Fruit fly (Drosophila melanogaster) whole organism, embryonic: ENCODE results near the gene IRSp53.

Experiments
- Adf1 ChIP-seq: fragments of 200-800 bp; sonication (Bioruptor generic); IDR thresholded peaks from 2 replicates; pipeline ENCODE4 v1.3.6; 2022; ENCODE audit warnings: missing biosample characterization, missing genetic modification characterization
- Atf6 ChIP-seq: fragments of 200-800 bp; sonication (Bioruptor generic); IDR thresholded peaks from 2 replicates; pipeline ENCODE4 v1.3.6; 2022; ENCODE audit warnings: missing biosample characterization, missing genetic modification characterization
- Bgb ChIP-seq: fragments of 200-800 bp; sonication (Bioruptor generic); IDR thresholded peaks from 2 replicates; pipeline ENCODE4 v1.3.6; 2022; ENCODE audit warnings: missing biosample characterization, missing genetic modification characterization; ENCODE audit not compliant: partially characterized antibody
- CG10147 ChIP-seq: fragments of 200-800 bp; sonication (Bioruptor generic); optimal IDR thresholded peaks from 2 replicates; lab custom pipeline; 2019; ENCODE audit warnings: missing biosample characterization, mild to moderate bottlenecking, missing genetic modification characterization, moderate library complexity
- CG10366 ChIP-seq: fragments of 200-800 bp; sonication (Bioruptor generic); IDR thresholded peaks from 2 replicates; pipeline ENCODE4 v1.3.6; 2022; ENCODE audit warnings: missing biosample characterization, missing genetic modification characterization
- CG12071 ChIP-seq: fragments of 200-800 bp; sonication (Bioruptor generic); optimal IDR thresholded peaks from 3 replicates; lab custom pipeline; 2018; ENCODE audit warnings: missing biosample characterization, mild to moderate bottlenecking, missing genetic modification characterization
- CG1233 ChIP-seq: fragments of 200-800 bp; sonication (Bioruptor generic); optimal IDR thresholded peaks from 4 replicates; lab custom pipeline; 2018; ENCODE audit warnings: missing biosample characterization, mild to moderate bottlenecking, missing genetic modification characterization
- CG12659 ChIP-seq: fragments of 200-800 bp; sonication (Bioruptor generic); optimal IDR thresholded peaks from 3 replicates; lab custom pipeline; 2017; ENCODE audit warnings: mild to moderate bottlenecking, missing biosample characterization, missing genetic modification reagents, missing genetic modification characterization
- CG14441 ChIP-seq: fragments of 200-800 bp; sonication (Bioruptor generic); IDR thresholded peaks from 2 replicates; pipeline ENCODE4 v1.3.6; 2022; ENCODE audit warnings: missing biosample characterization, missing genetic modification characterization
- CG16813 ChIP-seq: fragments of 200-800 bp; sonication (Bioruptor generic); IDR thresholded peaks from 3 replicates; pipeline ENCODE4 v1.3.6; 2022; ENCODE audit warnings: missing biosample characterization, missing genetic modification characterization; ENCODE audit not compliant: partially characterized antibody
- CG17361 ChIP-seq: fragments of 200-800 bp; sonication (Bioruptor generic); IDR thresholded peaks from 3 replicates; pipeline ENCODE4 v1.3.6; 2022; ENCODE audit warnings: missing biosample characterization, missing genetic modification characterization
- CG18599 ChIP-seq: fragments of 200-800 bp; sonication (Bioruptor generic); optimal IDR thresholded peaks from 3 replicates; lab custom pipeline; 2017; ENCODE audit warnings: missing biosample characterization, missing genetic modification characterization, mild to moderate bottlenecking, moderate library complexity, missing genetic modification reagents
- CG2889 ChIP-seq: fragments of 200-800 bp; sonication (Bioruptor generic); IDR thresholded peaks from 3 replicates; pipeline ENCODE4 v1.3.6; 2022; ENCODE audit warnings: missing biosample characterization, missing genetic modification characterization
- CG3065 ChIP-seq: fragments of 200-800 bp; sonication (Bioruptor generic); optimal IDR thresholded peaks from 2 replicates; lab custom pipeline; 2016; ENCODE audit warnings: missing biosample characterization, missing genetic modification characterization
- CG3281 ChIP-seq: fragments of 200-800 bp; sonication (Bioruptor generic); optimal IDR thresholded peaks from 3 replicates; lab custom pipeline; 2017; ENCODE audit warnings: missing biosample characterization, mild to moderate bottlenecking, missing genetic modification characterization
- CG34422 ChIP-seq: fragments of 200-800 bp; sonication (Bioruptor generic); IDR thresholded peaks from 3 replicates; pipeline ENCODE4 v1.3.6; 2022; ENCODE audit warnings: missing biosample characterization, missing genetic modification characterization
- CG4617 ChIP-seq: fragments of 200-800 bp; sonication (Bioruptor generic); optimal IDR thresholded peaks from 3 replicates; lab custom pipeline; 2016; ENCODE audit warnings: missing biosample characterization, missing genetic modification characterization, borderline replicate concordance
- CG5953 ChIP-seq: fragments of 200-800 bp; sonication (Bioruptor generic); IDR thresholded peaks from 2 replicates; pipeline ENCODE4 v1.3.6; 2022; ENCODE audit warnings: missing biosample characterization, missing genetic modification characterization
- CG6683 ChIP-seq: fragments of 200-800 bp; sonication (Bioruptor generic); optimal IDR thresholded peaks from 2 replicates; lab custom pipeline; 2017; ENCODE audit warnings: missing biosample characterization, mild to moderate bottlenecking, missing genetic modification characterization, missing genetic modification reagents
- CG7372 ChIP-seq: fragments of 200-800 bp; sonication (Bioruptor generic); IDR thresholded peaks from 2 replicates; pipeline ENCODE4 v1.3.6; 2022; ENCODE audit warnings: missing biosample characterization, missing genetic modification characterization
- CG7928 ChIP-seq: fragments of 200-800 bp; sonication (Bioruptor generic); optimal IDR thresholded peaks from 2 replicates; lab custom pipeline; 2017; ENCODE audit warnings: missing biosample characterization, mild to moderate bottlenecking, missing genetic modification characterization
- CTCF ChIP-seq: fragments of 200-800 bp; sonication (Bioruptor generic); optimal IDR thresholded peaks from 2 replicates; lab custom pipeline; 2017; ENCODE audit warnings: missing biosample characterization, mild to moderate bottlenecking, missing genetic modification characterization, moderate library complexity
- Drgx ChIP-seq: fragments of 200-800 bp; sonication (Bioruptor generic); IDR thresholded peaks from 2 replicates; pipeline ENCODE4 v1.3.6; 2022; ENCODE audit warnings: missing biosample characterization, missing genetic modification characterization
- Ets97D ChIP-seq: fragments of 200-800 bp; sonication (Bioruptor generic); optimal IDR thresholded peaks from 3 replicates; lab custom pipeline; 2016; ENCODE audit warnings: missing biosample characterization, missing genetic modification characterization
- GATAe ChIP-seq: fragments of 200-800 bp; sonication (Bioruptor generic); conservative IDR thresholded peaks from 2 replicates; pipeline ENCODE4 v1.3.6; 2022; ENCODE audit warnings: missing biosample characterization, missing genetic modification characterization
- HLH3B ChIP-seq: fragments of 200-800 bp; sonication (Bioruptor generic); IDR thresholded peaks from 2 replicates; pipeline ENCODE4 v1.3.6; 2022; ENCODE audit warnings: missing biosample characterization, missing genetic modification characterization
- Mrtf ChIP-seq: fragments of 200-800 bp; sonication (Bioruptor generic); IDR thresholded peaks from 3 replicates; pipeline ENCODE4 v1.3.6; 2022; ENCODE audit warnings: missing biosample characterization, missing genetic modification characterization
- NC2β ChIP-seq: fragments of 200-800 bp; sonication (Bioruptor generic); optimal IDR thresholded peaks from 2 replicates; lab custom pipeline; 2016; ENCODE audit warnings: missing biosample characterization, missing genetic modification characterization
- Rfx ChIP-seq: fragments of 200-800 bp; sonication (Bioruptor generic); IDR thresholded peaks from 2 replicates; pipeline ENCODE4 v1.3.6; 2022; ENCODE audit warnings: missing biosample characterization, missing genetic modification characterization
- Ssrp ChIP-seq: fragments of 200-800 bp; sonication (Bioruptor generic); optimal IDR thresholded peaks from 2 replicates; lab custom pipeline; 2018; ENCODE audit warnings: missing biosample characterization, mild to moderate bottlenecking, missing genetic modification characterization, moderate library complexity
- ap ChIP-seq: fragments of 200-800 bp; sonication (Bioruptor generic); IDR thresholded peaks from 2 replicates; pipeline ENCODE4 v1.3.6; 2022; ENCODE audit warnings: missing biosample characterization, missing genetic modification characterization
- caup ChIP-seq: fragments of 200-800 bp; sonication (Bioruptor generic); optimal IDR thresholded peaks from 3 replicates; lab custom pipeline; 2017; ENCODE audit warnings: missing biosample characterization, mild to moderate bottlenecking, missing genetic modification characterization, moderate library complexity; ENCODE audit not compliant: severe bottlenecking
- chn ChIP-seq: fragments of 200-800 bp; sonication (Bioruptor generic); optimal IDR thresholded peaks from 2 replicates; lab custom pipeline; 2016; ENCODE audit warnings: missing biosample characterization, missing genetic modification characterization
- crc ChIP-seq: fragments of 200-800 bp; sonication (Bioruptor generic); optimal IDR thresholded peaks from 2 replicates; lab custom pipeline; 2016; ENCODE audit warnings: missing biosample characterization, missing genetic modification characterization
- crol ChIP-seq: fragments of 200-800 bp; sonication (Bioruptor generic); IDR thresholded peaks from 2 replicates; pipeline ENCODE4 v1.3.6; 2022; ENCODE audit warnings: missing biosample characterization, missing genetic modification characterization
- dpn ChIP-seq, 2 experiments: fragments of 200-800 bp; sonication (Bioruptor generic); optimal IDR thresholded peaks; 3 replicates each; lab custom pipeline; 2016; ENCODE audit warnings: missing biosample characterization in 2 of 2, missing genetic modification characterization in 2 of 2
- ems ChIP-seq: fragments of 200-800 bp; sonication (Bioruptor generic); optimal IDR thresholded peaks from 3 replicates; lab custom pipeline; 2016; ENCODE audit warnings: missing biosample characterization, missing genetic modification characterization
- fd64A ChIP-seq: fragments of 200-800 bp; sonication (Bioruptor generic); optimal IDR thresholded peaks from 3 replicates; lab custom pipeline; 2018; ENCODE audit warnings: missing biosample characterization, mild to moderate bottlenecking, missing genetic modification characterization
- maf-S ChIP-seq: fragments of 200-800 bp; sonication (Bioruptor generic); optimal IDR thresholded peaks from 2 replicates; lab custom pipeline; 2016; ENCODE audit warnings: missing biosample characterization, missing genetic modification characterization
- oc ChIP-seq: fragments of 200-800 bp; sonication (Bioruptor generic); optimal IDR thresholded peaks from 2 replicates; lab custom pipeline; 2018; ENCODE audit warnings: missing biosample characterization, mild to moderate bottlenecking, missing genetic modification characterization, moderate library complexity
- p53 ChIP-seq: fragments of 200-800 bp; sonication (Bioruptor generic); optimal IDR thresholded peaks from 2 replicates; lab custom pipeline; 2016; ENCODE audit warnings: missing biosample characterization, missing genetic modification characterization
- pfk ChIP-seq: fragments of 200-800 bp; sonication (Bioruptor generic); optimal IDR thresholded peaks from 2 replicates; lab custom pipeline; 2018; ENCODE audit warnings: missing biosample characterization, mild to moderate bottlenecking, missing genetic modification characterization, moderate library complexity
- phol ChIP-seq: fragments of 200-800 bp; sonication (Bioruptor generic); optimal IDR thresholded peaks from 3 replicates; lab custom pipeline; 2018; ENCODE audit warnings: missing biosample characterization, mild to moderate bottlenecking, missing genetic modification characterization, moderate library complexity
- pzg ChIP-seq: fragments of 200-800 bp; sonication (Bioruptor generic); optimal IDR thresholded peaks from 3 replicates; lab custom pipeline; 2018; ENCODE audit warnings: missing biosample characterization, mild to moderate bottlenecking, missing genetic modification characterization, moderate library complexity
- sc ChIP-seq, 3 experiments: fragments of >200 bp in 2 of 3; fragments of 200-800 bp in 1 of 3; sonication (Bioruptor generic) in 1 of 3; optimal IDR thresholded peaks; 2 replicates in 2 of 3; 3 replicates in 1 of 3; lab custom pipeline; 2017; ENCODE audit warnings: mild to moderate bottlenecking in 1 of 3, missing biosample characterization in 1 of 3, missing genetic modification characterization in 1 of 3, missing genetic modification reagents in 1 of 3
- sens-2 ChIP-seq: fragments of 200-800 bp; sonication (Bioruptor generic); IDR thresholded peaks from 2 replicates; pipeline ENCODE4 v1.3.6; 2022; ENCODE audit warnings: missing biosample characterization, missing genetic modification characterization
- sug ChIP-seq: fragments of 200-800 bp; optimal IDR thresholded peaks from 2 replicates; lab custom pipeline; 2019; ENCODE audit warnings: missing biosample characterization, mild to moderate bottlenecking, missing genetic modification characterization, moderate library complexity
- tgo ChIP-seq: fragments of 200-800 bp; sonication (Bioruptor generic); IDR thresholded peaks from 3 replicates; pipeline ENCODE4 v1.3.6; 2022; ENCODE audit warnings: missing biosample characterization, missing genetic modification characterization
- vnd ChIP-seq: fragments of 200-800 bp; sonication (Bioruptor generic); IDR thresholded peaks from 3 replicates; pipeline ENCODE4 v1.3.6; 2022; ENCODE audit warnings: missing biosample characterization, missing genetic modification characterization; ENCODE audit not compliant: partially characterized antibody
- z ChIP-seq: fragments of 200-800 bp; sonication (Bioruptor generic); IDR thresholded peaks from 3 replicates; pipeline ENCODE4 v1.3.6; 2022; ENCODE audit warnings: missing biosample characterization, missing genetic modification characterization
- zfh1 ChIP-seq: fragments of 200-800 bp; sonication (Bioruptor generic); IDR thresholded peaks from 3 replicates; pipeline ENCODE4 v1.3.6; 2022; ENCODE audit warnings: missing biosample characterization, missing genetic modification characterization

IRSp53 gene

dm6 chr3L:11120419-11120958 lies 15.4 kb upstream of the IRSp53 start, which contains the start of the genes FoxK and mRpL2 (continued):
- TF ChIP-seq CG17361 (GFP tag; lab: Robert Waterston, UW), result no peak
- no peak for TF ChIP-seq sc (optimal IDR thresholded peaks at IDR 0.05; lab: Kevin White, UChicago)
- TF ChIP-seq sc (GFP tag; optimal IDR thresholded peaks at IDR 0.05; lab: Kevin White, UChicago), result no peak
- peak; percentile 81 for TF ChIP-seq CG4617 (GFP tag; lab: Kevin White, UChicago)
- peak; percentile 31; the same call in 1 of the 3 replicates for TF ChIP-seq zfh1
- peak; percentile 55 for TF ChIP-seq Ets97D (GFP tag; lab: Kevin White, UChicago)
- peak; percentile 5 for TF ChIP-seq CG3281 (GFP tag; lab: Kevin White, UChicago)
- peak; percentile 79 for TF ChIP-seq CG3065 (GFP tag; lab: Kevin White, UChicago)
- no peak for TF ChIP-seq pfk
- TF ChIP-seq z (GFP tag; lab: Robert Waterston, UW), result no peak
- TF ChIP-seq Adf1 (GFP tag; lab: Robert Waterston, UW), result no peak
- no peak; the same call in 1 of the 2 replicates for TF ChIP-seq crol (GFP tag; lab: Robert Waterston, UW)
- no peak for TF ChIP-seq sens-2 (GFP tag; lab: Robert Waterston, UW)
- TF ChIP-seq chn (GFP tag; lab: Kevin White, UChicago), result no peak
- TF ChIP-seq CG1233 (GFP tag; lab: Kevin White, UChicago), result no peak
- no peak for TF ChIP-seq CG7372
- no peak for TF ChIP-seq oc (tag; lab: Kevin White, UChicago)
- no peak for TF ChIP-seq CG18599 (GFP tag; lab: Kevin White, UChicago)
- no peak for TF ChIP-seq CG10147 (GFP tag; lab: Kevin White, UChicago)
- no peak for TF ChIP-seq CG14441
- no peak for TF ChIP-seq fd64A (GFP tag; lab: Kevin White, UChicago)
- no peak for TF ChIP-seq ems (GFP tag; lab: Kevin White, UChicago)
- peak; percentile 74; the same call in 2 of the 3 replicates for TF ChIP-seq CG34422 (GFP tag; lab: Robert Waterston, UW)
- peak; percentile 6 for TF ChIP-seq caup (GFP tag; lab: Kevin White, UChicago)
- no peak for TF ChIP-seq Atf6 (GFP tag; lab: Robert Waterston, UW)
- TF ChIP-seq maf-S (GFP tag; lab: Kevin White, UChicago), result no peak
- TF ChIP-seq crc (GFP tag; lab: Kevin White, UChicago), result no peak
- TF ChIP-seq CG2889 (GFP tag; lab: Robert Waterston, UW), result no peak
- TF ChIP-seq CTCF (GFP tag; lab: Kevin White, UChicago), result peak; percentile 44
- peak; percentile 45 for TF ChIP-seq phol (tag; lab: Kevin White, UChicago)
- no peak for TF ChIP-seq CG6683
- TF ChIP-seq Drgx (GFP tag; lab: Robert Waterston, UW), result peak; percentile 68
- peak; percentile 0 for TF ChIP-seq sug (tag; lab: Kevin White, UChicago)
- TF ChIP-seq tgo (GFP tag; lab: Robert Waterston, UW), result no peak
- no peak for TF ChIP-seq CG10366 (GFP tag; lab: Robert Waterston, UW)
- TF ChIP-seq CG16813 (GFP tag; lab: Robert Waterston, UW), result no peak
- no peak for TF ChIP-seq Ssrp
- TF ChIP-seq CG7928 (GFP tag; lab: Kevin White, UChicago), result no peak
- no peak for TF ChIP-seq ap (GFP tag; lab: Robert Waterston, UW)
- TF ChIP-seq pzg, result peak; percentile 82
- no peak for TF ChIP-seq NC2β (GFP tag; lab: Kevin White, UChicago)
- no peak for TF ChIP-seq GATAe (GFP tag; lab: Robert Waterston, UW)
- TF ChIP-seq CG5953, result no peak
- TF ChIP-seq dpn (GFP tag; optimal IDR thresholded peaks at IDR 0.05; lab: Kevin White, UChicago), result no peak
- TF ChIP-seq CG12071 (GFP tag; lab: Kevin White, UChicago), result no peak
- TF ChIP-seq CG12659 (GFP tag; lab: Kevin White, UChicago), result peak; percentile 43
- TF ChIP-seq p53 (GFP tag; lab: Kevin White, UChicago), result no peak
- TF ChIP-seq vnd, result no peak
- TF ChIP-seq Rfx (GFP tag; lab: Robert Waterston, UW), result no peak
- TF ChIP-seq Bgb (GFP tag; lab: Robert Waterston, UW), result peak; percentile 23; the same call in 1 of the 2 replicates
- no peak for TF ChIP-seq Mrtf (GFP tag; lab: Robert Waterston, UW)
- TF ChIP-seq HLH3B (GFP tag; lab: Robert Waterston, UW), result no peak
